Worm (Caenorhabditis elegans) whole organism, midembryonic: Measurements from ENCODE around the gene eif-3.G.

ENCODE experiments used
- T22C8.4 ChIP-seq: fragments of 200-800 bp; sonication (Bioruptor generic); IDR thresholded peaks from 2 replicates; pipeline ENCODE4 v1.3.6; 2022; ENCODE audit warnings: missing genetic modification characterization, missing compliant biosample characterization
- cog-1 ChIP-seq: sonication (generic microtip); optimal IDR thresholded peaks from 2 replicates; lab custom pipeline; 2016; ENCODE audit warnings: missing genetic modification characterization, missing compliant biosample characterization
- flt-1 ChIP-seq: fragments of 200-800 bp; sonication (Bioruptor generic); IDR thresholded peaks from 2 replicates; pipeline ENCODE4 v1.3.6; 2022; ENCODE audit warnings: missing genetic modification characterization, missing compliant biosample characterization
- klf-2 ChIP-seq: fragments of 200-800 bp; sonication (Bioruptor generic); conservative IDR thresholded peaks from 2 replicates; pipeline ENCODE4 v1.3.6; 2022; ENCODE audit warnings: missing genetic modification reagents, missing genetic modification characterization, missing compliant biosample characterization
- med-1 ChIP-seq: sonication (generic microtip); optimal IDR thresholded peaks from 2 replicates; lab custom pipeline; 2017; ENCODE audit warnings: missing genetic modification characterization, mild to moderate bottlenecking, missing compliant biosample characterization, antibody characterized with exemption, missing genetic modification reagents; ENCODE audit not compliant: insufficient read depth
- ref-1 ChIP-seq: fragments of 200-800 bp; sonication (Bioruptor generic); conservative IDR thresholded peaks from 2 replicates; pipeline ENCODE4 v1.3.6; 2022; ENCODE audit warnings: missing genetic modification reagents, missing genetic modification characterization, missing compliant biosample characterization
- tab-1 ChIP-seq: fragments of 200-800 bp; sonication (Bioruptor generic); IDR thresholded peaks from 2 replicates; pipeline ENCODE4 v1.3.6; 2022; ENCODE audit warnings: missing genetic modification characterization, missing compliant biosample characterization
- ztf-23 ChIP-seq: fragments of 200-800 bp; sonication (Bioruptor generic); IDR thresholded peaks from 2 replicates; pipeline ENCODE4 v1.3.6; 2022; ENCODE audit warnings: missing genetic modification reagents, missing genetic modification characterization, missing compliant biosample characterization
- ztf-29 ChIP-seq: fragments of 200-800 bp; sonication (Bioruptor generic); IDR thresholded peaks from 2 replicates; pipeline ENCODE4 v1.3.6; 2022; ENCODE audit warnings: missing genetic modification reagents, missing genetic modification characterization, missing compliant biosample characterization

eif-3.G gene

ce11 chrII:8441519-8441918 lies 1.0 kb upstream of the eif-3.G start:
- TF ChIP-seq T22C8.4 (no peak), flt-1 (GFP tag; lab: Robert Waterston, UW) (no peak)

ce11 chrII:8442176-8442575 lies 391 bp upstream of the eif-3.G start:
- TF ChIP-seq flt-1 (GFP tag; lab: Robert Waterston, UW) (no peak), klf-2 (GFP tag; lab: Robert Waterston, UW) (no peak), ref-1 (GFP tag; lab: Robert Waterston, UW) (no peak), ztf-23 (GFP tag; lab: Robert Waterston, UW) (no peak), ztf-29 (GFP tag; lab: Robert Waterston, UW) (no peak; the same call in 1 of the 2 replicates), med-1 (GFP tag; lab: Kevin White, UChicago) (no peak), T22C8.4 (no peak), tab-1 (GFP tag; lab: Robert Waterston, UW) (no peak)

DNA sequence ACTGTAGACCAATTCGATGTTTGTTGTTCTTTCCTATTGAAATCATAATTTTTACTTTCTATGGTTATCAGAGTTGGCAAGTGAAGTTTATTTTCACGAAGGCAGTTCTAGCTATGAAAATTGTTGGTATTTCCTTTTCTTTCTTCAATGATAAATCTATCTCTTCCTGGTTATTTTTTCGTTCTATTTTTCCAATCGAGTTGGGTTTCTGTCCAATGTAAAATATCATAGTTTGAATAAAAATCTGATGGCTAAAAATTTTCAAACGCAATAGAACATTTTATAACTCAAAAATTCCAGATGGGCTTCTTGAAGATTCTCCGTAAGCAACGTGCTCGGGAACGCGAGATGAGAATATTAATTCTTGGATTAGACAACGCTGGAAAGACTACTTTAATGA lies 1.4 kb downstream of the eif-3.G start, which contains the start of gene evl-20:
Gene evl-20 (plus strand): TSS at position 301 of the 400 bp plus-strand sequence.
- TF ChIP-seq ztf-23 (GFP tag; lab: Robert Waterston, UW) (no peak), cog-1 (tag; lab: Kevin White, UChicago) (no peak), med-1 (GFP tag; lab: Kevin White, UChicago) (no peak), T22C8.4 (no peak), ztf-29 (GFP tag; lab: Robert Waterston, UW) (no peak), flt-1 (GFP tag; lab: Robert Waterston, UW) (no peak), klf-2 (GFP tag; lab: Robert Waterston, UW) (no peak), ref-1 (GFP tag; lab: Robert Waterston, UW) (no peak)

- TF ChIP-seq ref-1 (GFP tag; lab: Robert Waterston, UW) (no peak), klf-2 (GFP tag; lab: Robert Waterston, UW) (no peak), cog-1 (tag; lab: Kevin White, UChicago) (no peak), med-1 (GFP tag; lab: Kevin White, UChicago) (no peak), tab-1 (GFP tag; lab: Robert Waterston, UW) (no peak)
Observed at ce11 chrII:8446731-8447130, 4.2 kb downstream of the eif-3.G start, which contains the start of gene cut-3. Gene cut-3, minus strand, starts transcription at chrII:8446831.

ce11 chrII:8449660-8450118 lies 7.1 kb downstream of the eif-3.G start, which contains the start of gene F22B5.4:
Gene F22B5.4, plus strand, starts transcription at chrII:8449710.
- TF ChIP-seq ztf-29 (GFP tag; lab: Robert Waterston, UW) (no peak), ztf-23 (GFP tag; lab: Robert Waterston, UW) (no peak), tab-1 (GFP tag; lab: Robert Waterston, UW) (no peak), cog-1 (tag; lab: Kevin White, UChicago) (no peak), ref-1 (GFP tag; lab: Robert Waterston, UW) (no peak), med-1 (GFP tag; lab: Kevin White, UChicago) (no peak), flt-1 (GFP tag; lab: Robert Waterston, UW) (no peak), T22C8.4 (no peak), klf-2 (GFP tag; lab: Robert Waterston, UW) (no peak)

- no peak for TF ChIP-seq med-1 (GFP tag; lab: Kevin White, UChicago)
- TF ChIP-seq cog-1 (tag; lab: Kevin White, UChicago): no peak
- TF ChIP-seq ref-1 (GFP tag; lab: Robert Waterston, UW): no peak
- TF ChIP-seq ztf-29 (GFP tag; lab: Robert Waterston, UW): no peak
- TF ChIP-seq ztf-23 (GFP tag; lab: Robert Waterston, UW): no peak
- no peak for TF ChIP-seq flt-1 (GFP tag; lab: Robert Waterston, UW)
- no peak for TF ChIP-seq klf-2 (GFP tag; lab: Robert Waterston, UW)
- no peak for TF ChIP-seq tab-1 (GFP tag; lab: Robert Waterston, UW)
- TF ChIP-seq T22C8.4: no peak
Observed at ce11 chrII:8450750-8451149, 8.2 kb downstream of the eif-3.G start.

ce11 chrII:8451425-8451824 lies 8.9 kb downstream of the eif-3.G start:
- TF ChIP-seq T22C8.4 (no peak), med-1 (GFP tag; lab: Kevin White, UChicago) (no peak), ztf-23 (GFP tag; lab: Robert Waterston, UW) (no peak), ztf-29 (GFP tag; lab: Robert Waterston, UW) (no peak), cog-1 (tag; lab: Kevin White, UChicago) (no peak), tab-1 (GFP tag; lab: Robert Waterston, UW) (no peak), klf-2 (GFP tag; lab: Robert Waterston, UW) (no peak)

DNA sequence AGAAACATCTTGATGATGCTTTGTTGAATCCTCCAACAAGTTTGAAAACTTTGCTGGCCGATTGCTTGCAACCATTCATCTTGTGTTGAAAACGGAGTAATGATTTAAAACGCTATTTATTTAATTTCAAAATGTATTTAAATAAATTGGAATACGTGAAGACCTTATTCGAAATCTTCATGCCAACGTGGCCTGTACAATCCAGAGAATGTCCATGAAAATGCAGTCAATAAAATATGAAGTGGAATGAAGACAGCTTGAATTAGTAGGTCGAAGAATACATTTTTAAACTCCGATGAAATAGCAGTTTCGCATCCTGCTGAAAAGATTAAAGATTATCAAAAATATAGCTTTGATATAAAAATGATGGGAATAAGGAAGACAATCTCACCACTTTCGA lies 11.9 kb downstream of the eif-3.G start, which contains the start of gene F22B5.5:
Gene F22B5.5 (minus strand): TSS at position 101 of the 400 bp plus-strand sequence.
- TF ChIP-seq tab-1 (GFP tag; lab: Robert Waterston, UW) (no peak), ztf-23 (GFP tag; lab: Robert Waterston, UW) (no peak), flt-1 (GFP tag; lab: Robert Waterston, UW) (no peak), med-1 (GFP tag; lab: Kevin White, UChicago) (no peak), ztf-29 (GFP tag; lab: Robert Waterston, UW) (no peak), T22C8.4 (no peak), klf-2 (GFP tag; lab: Robert Waterston, UW) (no peak), cog-1 (tag; lab: Kevin White, UChicago) (no peak), ref-1 (GFP tag; lab: Robert Waterston, UW) (no peak)

DNA sequence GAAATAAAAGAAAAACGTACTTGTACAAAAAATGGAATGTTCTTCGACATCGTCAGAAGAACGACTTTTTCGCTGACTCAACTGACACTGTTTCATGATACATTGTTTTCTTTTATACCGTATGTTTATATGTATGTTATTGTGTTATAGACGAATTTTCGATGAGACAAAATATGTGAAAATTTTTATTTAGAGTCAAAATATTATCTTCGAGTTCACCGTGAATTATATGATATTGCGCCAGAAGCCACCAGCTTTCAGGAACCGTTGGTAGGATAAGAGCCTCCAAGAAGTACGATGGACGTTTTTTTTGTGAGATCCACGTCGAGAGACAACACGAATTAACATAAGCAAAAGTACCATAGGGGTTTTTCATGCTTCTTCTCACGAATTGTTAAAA lies 13.5 kb downstream of the eif-3.G start, which contains the start of gene F22B5.6:
Gene F22B5.6 (minus strand): TSS at position 101 of the 400 bp plus-strand sequence.
- no peak for TF ChIP-seq klf-2 (GFP tag; lab: Robert Waterston, UW)
- TF ChIP-seq ztf-29 (GFP tag; lab: Robert Waterston, UW): no peak
- no peak for TF ChIP-seq ref-1 (GFP tag; lab: Robert Waterston, UW)
- TF ChIP-seq T22C8.4: no peak
- no peak for TF ChIP-seq med-1 (GFP tag; lab: Kevin White, UChicago)
- TF ChIP-seq flt-1 (GFP tag; lab: Robert Waterston, UW): no peak
- no peak for TF ChIP-seq ztf-23 (GFP tag; lab: Robert Waterston, UW)
- no peak for TF ChIP-seq cog-1 (tag; lab: Kevin White, UChicago)
- TF ChIP-seq tab-1 (GFP tag; lab: Robert Waterston, UW): no peak
